Worm (Caenorhabditis elegans) whole organism, L1 larva: ENCODE results near the gene cisd-3.2.

Source experiments
- C04F5.9 ChIP-seq: sonication (generic microtip); optimal IDR thresholded peaks from 2 replicates; lab custom pipeline; 2016; ENCODE audit warnings: missing genetic modification characterization, missing compliant biosample characterization
- Y116A8C.19 ChIP-seq: sonication (generic microtip); optimal IDR thresholded peaks from 2 replicates; lab custom pipeline; 2016; ENCODE audit warnings: missing compliant biosample characterization, missing genetic modification characterization, borderline replicate concordance
- ceh-63 ChIP-seq: fragments of 200-800 bp; sonication (Bioruptor generic); optimal IDR thresholded peaks from 2 replicates; lab custom pipeline; 2018; ENCODE audit warnings: mild to moderate bottlenecking, missing genetic modification characterization, missing compliant biosample characterization
- ceh-8 ChIP-seq: fragments of 200-800 bp; sonication (Bioruptor generic); optimal IDR thresholded peaks from 2 replicates; lab custom pipeline; 2018; ENCODE audit warnings: mild to moderate bottlenecking, missing genetic modification characterization, moderate library complexity, missing compliant biosample characterization
- ceh-82 ChIP-seq, 3 experiments: fragments of 150-350 bp in 1 of 3; sonication (generic microtip) in 2 of 3; optimal IDR thresholded peaks; 2 replicates each; lab custom pipeline; 2014 to 2017; ENCODE audit warnings: missing biosample characterization in 3 of 3, missing genetic modification characterization in 3 of 3
- ces-1 ChIP-seq: fragments of 150-350 bp; optimal IDR thresholded peaks from 2 replicates; lab custom pipeline; 2014; ENCODE audit warnings: missing biosample characterization, missing genetic modification reagents, missing genetic modification characterization
- dpl-1 ChIP-seq, 3 experiments: fragments of 150-350 bp in 2 of 3; sonication (generic microtip) in 1 of 3; optimal IDR thresholded peaks; 2 replicates each; lab custom pipeline; 2014 to 2017; ENCODE audit warnings: missing biosample characterization in 3 of 3, missing genetic modification characterization in 3 of 3, missing genetic modification reagents in 3 of 3
- dsc-1 ChIP-seq: sonication (generic microtip); optimal IDR thresholded peaks from 2 replicates; lab custom pipeline; 2016; ENCODE audit warnings: mild to moderate bottlenecking, missing genetic modification characterization, missing compliant biosample characterization
- efl-1 ChIP-seq, 4 experiments: fragments of 150-350 bp; optimal IDR thresholded peaks in 3 of 4; peaks in 1 of 4; 1 replicate in 1 of 4; 2 replicates in 3 of 4; lab custom pipeline; 2014; ENCODE audit warnings: missing biosample characterization in 2 of 4, missing genetic modification characterization in 2 of 4, missing genetic modification reagents in 2 of 4
- efl-3 ChIP-seq: fragments of 200-800 bp; sonication (Bioruptor generic); optimal IDR thresholded peaks from 2 replicates; lab custom pipeline; 2018; ENCODE audit warnings: mild to moderate bottlenecking, missing genetic modification characterization, missing compliant biosample characterization
- egl-13 ChIP-seq: sonication (generic microtip); optimal IDR thresholded peaks from 2 replicates; lab custom pipeline; 2016; ENCODE audit warnings: missing genotype, missing genetic modification reagents, missing genetic modification characterization, missing compliant biosample characterization
- egl-27 ChIP-seq, 2 experiments: fragments of 150-350 bp in 1 of 2; sonication (generic microtip); optimal IDR thresholded peaks; 3 replicates each; lab custom pipeline; 2017 to 2018; ENCODE audit warnings: missing biosample characterization in 2 of 2, missing genetic modification characterization in 2 of 2, missing genetic modification reagents in 2 of 2
- elt-2 ChIP-seq: sonication (generic microtip); optimal IDR thresholded peaks from 2 replicates; lab custom pipeline; 2016; ENCODE audit warnings: missing genetic modification characterization, mild to moderate bottlenecking, inconsistent platforms, missing compliant biosample characterization, missing genetic modification reagents
- elt-3 ChIP-seq, 6 experiments: fragments of 150-350 bp in 1 of 6; sonication (generic microtip); optimal IDR thresholded peaks; 2 replicates each; lab custom pipeline; 2017 to 2018; ENCODE audit warnings: missing biosample characterization in 6 of 6, missing genetic modification characterization in 6 of 6, inconsistent platforms in 1 of 6
- fkh-8 ChIP-seq: sonication (generic microtip); optimal IDR thresholded peaks from 2 replicates; lab custom pipeline; 2016; ENCODE audit warnings: mild to moderate bottlenecking, missing genetic modification characterization, missing compliant biosample characterization
- fos-1 ChIP-seq: fragments of 150-350 bp; optimal IDR thresholded peaks from 2 replicates; lab custom pipeline; 2014; ENCODE audit warnings: missing biosample characterization, missing genetic modification characterization
- hlh-17 ChIP-seq: fragments of 200-800 bp; sonication (Bioruptor generic); optimal IDR thresholded peaks from 2 replicates; lab custom pipeline; 2018; ENCODE audit warnings: missing genetic modification characterization, mild to moderate bottlenecking, missing compliant biosample characterization, moderate library complexity, borderline replicate concordance
- hlh-4 ChIP-seq: sonication (generic microtip); optimal IDR thresholded peaks from 2 replicates; lab custom pipeline; 2016; ENCODE audit warnings: mild to moderate bottlenecking, missing genetic modification characterization, missing compliant biosample characterization
- hpl-2 ChIP-seq: fragments of 150-350 bp; optimal IDR thresholded peaks from 2 replicates; lab custom pipeline; 2014; ENCODE audit warnings: missing biosample characterization, missing genetic modification reagents, missing genetic modification characterization
- irx-1 ChIP-seq: sonication (generic microtip); optimal IDR thresholded peaks from 2 replicates; lab custom pipeline; 2016; ENCODE audit warnings: missing genetic modification characterization, missing compliant biosample characterization
- isw-1 ChIP-seq: fragments of 200-800 bp; sonication (Bioruptor generic); IDR thresholded peaks from 2 replicates; pipeline ENCODE4 v1.3.6; 2022; ENCODE audit warnings: missing genetic modification characterization, missing compliant biosample characterization
- jun-1 ChIP-seq: fragments of 150-350 bp; optimal IDR thresholded peaks from 2 replicates; lab custom pipeline; 2014; ENCODE audit warnings: missing biosample characterization, missing genetic modification reagents, missing genetic modification characterization
- lin-15B ChIP-seq: fragments of 150-350 bp; sonication (generic microtip); optimal IDR thresholded peaks from 3 replicates; lab custom pipeline; 2014; ENCODE audit warnings: missing biosample characterization, missing genetic modification characterization
- lin-35 ChIP-seq, 2 experiments: fragments of 150-350 bp; optimal IDR thresholded peaks; 2 replicates each; lab custom pipeline; 2014; ENCODE audit warnings: missing biosample characterization in 2 of 2, missing genetic modification characterization in 2 of 2, missing genetic modification reagents in 2 of 2
- lin-39 ChIP-seq: fragments of 150-350 bp; optimal IDR thresholded peaks from 2 replicates; lab custom pipeline; 2014; ENCODE audit warnings: missing biosample characterization, missing genetic modification reagents, missing genetic modification characterization
- lsy-2 ChIP-seq, 2 experiments: fragments of 150-350 bp; optimal IDR thresholded peaks; 2 replicates each; lab custom pipeline; 2014; ENCODE audit warnings: missing biosample characterization in 2 of 2, missing genetic modification characterization in 2 of 2
- mdl-1 ChIP-seq, 2 experiments: fragments of 150-350 bp; optimal IDR thresholded peaks; 2 replicates each; lab custom pipeline; 2014 to 2017; ENCODE audit warnings: missing biosample characterization in 2 of 2, missing genetic modification characterization in 2 of 2, inconsistent platforms in 1 of 2
- mep-1 ChIP-seq: fragments of 150-350 bp; optimal IDR thresholded peaks from 2 replicates; lab custom pipeline; 2014; ENCODE audit warnings: missing biosample characterization, missing genetic modification characterization
- nhr-12 ChIP-seq: sonication (generic microtip); optimal IDR thresholded peaks from 2 replicates; lab custom pipeline; 2017; ENCODE audit warnings: missing biosample characterization, missing genetic modification characterization
- nhr-237 ChIP-seq: fragments of 150-350 bp; optimal IDR thresholded peaks from 2 replicates; lab custom pipeline; 2014; ENCODE audit warnings: missing biosample characterization, missing genetic modification characterization
- nhr-71 ChIP-seq: sonication (generic microtip); optimal IDR thresholded peaks from 2 replicates; lab custom pipeline; 2016; ENCODE audit warnings: mild to moderate bottlenecking, missing genetic modification characterization, moderate library complexity, missing compliant biosample characterization
- nhr-76 ChIP-seq: sonication (generic microtip); optimal IDR thresholded peaks from 2 replicates; lab custom pipeline; 2017; ENCODE audit warnings: missing biosample characterization, missing genetic modification characterization
- nhr-77 ChIP-seq: fragments of 150-350 bp; optimal IDR thresholded peaks from 2 replicates; lab custom pipeline; 2014; ENCODE audit warnings: missing biosample characterization, missing genetic modification characterization
- nhr-84 ChIP-seq: sonication (generic microtip); optimal IDR thresholded peaks from 2 replicates; lab custom pipeline; 2017; ENCODE audit warnings: missing biosample characterization, missing genetic modification characterization
- nhr-90 ChIP-seq: sonication (generic microtip); optimal IDR thresholded peaks from 2 replicates; lab custom pipeline; 2016; ENCODE audit warnings: mild to moderate bottlenecking, missing genetic modification characterization, missing compliant biosample characterization; ENCODE audit not compliant: poor library complexity
- pag-3 ChIP-seq: sonication (generic microtip); optimal IDR thresholded peaks from 2 replicates; lab custom pipeline; 2017; ENCODE audit warnings: missing genetic modification characterization, mild to moderate bottlenecking, missing compliant biosample characterization, antibody characterized with exemption, borderline replicate concordance; ENCODE audit not compliant: insufficient read depth
- pqm-1 ChIP-seq: sonication (generic microtip); optimal IDR thresholded peaks from 3 replicates; lab custom pipeline; 2017; ENCODE audit warnings: missing biosample characterization, missing genetic modification characterization
- skn-1 ChIP-seq: fragments of 150-350 bp; optimal IDR thresholded peaks from 2 replicates; lab custom pipeline; 2014; ENCODE audit warnings: missing biosample characterization, missing genetic modification characterization
- sox-4 ChIP-seq: sonication (generic microtip); optimal IDR thresholded peaks from 2 replicates; lab custom pipeline; 2016; ENCODE audit warnings: missing genetic modification characterization, missing compliant biosample characterization
- sup-37 ChIP-seq: fragments of 200-800 bp; sonication (Bioruptor generic); optimal IDR thresholded peaks from 2 replicates; lab custom pipeline; 2018; ENCODE audit warnings: mild to moderate bottlenecking, missing genetic modification characterization, missing compliant biosample characterization
- swsn-7 ChIP-seq: sonication (generic microtip); optimal IDR thresholded peaks from 2 replicates; lab custom pipeline; 2016; ENCODE audit warnings: missing genetic modification characterization, missing compliant biosample characterization
- tbx-2 ChIP-seq: sonication (generic microtip); optimal IDR thresholded peaks from 2 replicates; lab custom pipeline; 2016; ENCODE audit warnings: missing genetic modification characterization, missing compliant biosample characterization
- unc-130 ChIP-seq: fragments of 150-350 bp; optimal IDR thresholded peaks from 2 replicates; lab custom pipeline; 2017; ENCODE audit warnings: missing biosample characterization, missing genetic modification characterization, inconsistent platforms
- unc-62 ChIP-seq: fragments of 150-350 bp; optimal IDR thresholded peaks from 2 replicates; lab custom pipeline; 2014; ENCODE audit warnings: missing biosample characterization, missing genetic modification reagents, missing genetic modification characterization
- unc-86 ChIP-seq: sonication (generic microtip); optimal IDR thresholded peaks from 2 replicates; lab custom pipeline; 2016; ENCODE audit warnings: missing genetic modification characterization, missing compliant biosample characterization
- unc-98 ChIP-seq: fragments of 200-800 bp; sonication (Bioruptor generic); IDR thresholded peaks from 2 replicates; pipeline ENCODE4 v1.3.6; 2022; ENCODE audit warnings: missing genetic modification characterization, missing compliant biosample characterization
- vab-15 ChIP-seq: sonication (generic microtip); optimal IDR thresholded peaks from 2 replicates; lab custom pipeline; 2017; ENCODE audit warnings: missing genotype, mild to moderate bottlenecking, missing genetic modification characterization, missing compliant biosample characterization
- zag-1 ChIP-seq: fragments of 150-350 bp; optimal IDR thresholded peaks from 2 replicates; lab custom pipeline; 2014; ENCODE audit warnings: missing biosample characterization, missing genetic modification characterization
- zip-4 ChIP-seq: fragments of 200-800 bp; sonication (Bioruptor generic); optimal IDR thresholded peaks from 2 replicates; lab custom pipeline; 2018; ENCODE audit warnings: mild to moderate bottlenecking, missing genetic modification characterization, moderate library complexity, missing compliant biosample characterization
- ztf-11 ChIP-seq, 2 experiments: sonication (generic microtip); optimal IDR thresholded peaks; 2 replicates each; lab custom pipeline; 2016 to 2017; ENCODE audit warnings: missing genetic modification characterization in 2 of 2, missing biosample characterization in 1 of 2, missing compliant biosample characterization in 1 of 2

Gene cisd-3.2

DNA sequence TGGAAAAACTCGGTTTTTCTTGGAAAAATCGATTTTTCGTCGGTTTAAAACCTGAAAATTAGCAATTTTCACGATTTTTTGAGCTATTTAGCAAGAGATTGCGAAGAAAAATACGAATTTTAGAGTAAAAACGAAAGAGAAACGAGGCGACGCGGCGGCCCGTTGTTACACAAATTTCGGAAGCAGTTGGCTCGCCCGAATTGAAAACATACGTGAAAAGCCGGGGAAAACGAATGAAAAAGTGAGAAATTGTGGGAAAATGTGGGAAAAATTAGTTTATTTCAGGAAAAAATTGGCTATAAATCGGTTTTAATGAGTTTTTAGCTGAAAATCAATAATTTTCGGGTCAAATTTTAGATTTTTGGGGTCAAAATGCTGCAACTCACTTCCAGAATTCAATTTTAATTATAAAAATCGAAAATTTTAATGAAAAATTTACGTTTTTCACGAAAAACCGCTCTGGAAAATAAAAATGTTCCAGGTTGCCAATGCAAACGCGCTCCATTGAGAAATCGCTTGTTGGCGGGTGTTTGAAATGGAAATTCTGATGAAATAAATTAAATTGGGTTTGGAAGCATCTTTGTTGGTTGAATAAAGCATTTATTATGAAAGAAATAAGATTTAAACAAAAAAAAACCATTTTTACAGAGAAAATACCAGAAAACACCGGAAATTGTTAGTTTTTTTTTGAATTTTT, 7.4 kb upstream of the cisd-3.2 start, which contains the start of gene snf-6 (continued):
- TF ChIP-seq pqm-1 (tag; lab: Kevin White, UChicago) (no peak), ces-1 (GFP tag; lab: Kevin White, UChicago) (no peak), efl-1 (optimal IDR thresholded peaks at IDR 0.05; lab: Kevin White, UChicago) (peak; percentile 89 to 95), efl-1 (GFP tag; optimal IDR thresholded peaks at IDR 0.05 in 1 of 2; lab: Kevin White, UChicago) (peak; percentile 92 to 99), pag-3 (tag; lab: Kevin White, UChicago) (no peak), sox-4 (tag; lab: Kevin White, UChicago) (no peak), zag-1 (tag; lab: Kevin White, UChicago) (no peak), lin-39 (no peak), zip-4 (GFP tag; lab: Kevin White, UChicago) (peak; percentile 34), efl-3 (GFP tag; lab: Kevin White, UChicago) (no peak), isw-1 (peak; percentile 16), unc-98 (GFP tag; lab: Robert Waterston, UW) (no peak), ztf-11 (tag; optimal IDR thresholded peaks at IDR 0.05; lab: Kevin White, UChicago) (peak in 1 of 2 experiments; percentile 5), ceh-8 (GFP tag; lab: Kevin White, UChicago) (no peak), swsn-7 (tag; lab: Kevin White, UChicago) (peak; percentile 28), vab-15 (no peak), lin-35 (GFP tag; optimal IDR thresholded peaks at IDR 0.05; lab: Kevin White, UChicago) (peak; percentile 91 to 97), irx-1 (tag; lab: Kevin White, UChicago) (peak; percentile 17), dpl-1 (GFP tag; optimal IDR thresholded peaks at IDR 0.05; lab: Kevin White, UChicago) (peak; percentile 84 to 93 (median 91)), ceh-63 (GFP tag; lab: Kevin White, UChicago) (no peak), nhr-237 (tag; lab: Kevin White, UChicago) (no peak), nhr-90 (tag; lab: Kevin White, UChicago) (peak; percentile 18), egl-13 (tag; lab: Kevin White, UChicago) (no peak), mep-1 (tag; lab: Kevin White, UChicago) (peak; percentile 49), nhr-76 (tag; lab: Kevin White, UChicago) (no peak), nhr-84 (no peak), unc-86 (tag; lab: Kevin White, UChicago) (peak; percentile 17), ceh-82 (tag; optimal IDR thresholded peaks at IDR 0.05; lab: Kevin White, UChicago) (peak in 2 of 3 experiments; percentile 14 to 70), C04F5.9 (tag; lab: Kevin White, UChicago) (no peak), hlh-4 (no peak), elt-3 (tag; optimal IDR thresholded peaks at IDR 0.05; lab: Kevin White, UChicago) (peak in 1 of 6 experiments; percentile 22), unc-130 (tag; lab: Kevin White, UChicago) (no peak), lsy-2 (tag; optimal IDR thresholded peaks at IDR 0.05; lab: Kevin White, UChicago) (peak; percentile 51 to 64), fos-1 (tag; lab: Kevin White, UChicago) (peak; percentile 18), nhr-71 (peak; percentile 59), elt-2 (no peak), mdl-1 (tag; optimal IDR thresholded peaks at IDR 0.05; lab: Kevin White, UChicago) (no peak), unc-62 (GFP tag; lab: Kevin White, UChicago) (no peak), Y116A8C.19 (no peak), fkh-8 (tag; lab: Kevin White, UChicago) (no peak), lin-15B (tag; lab: Kevin White, UChicago) (peak; percentile 67), egl-27 (tag; optimal IDR thresholded peaks at IDR 0.05; lab: Kevin White, UChicago) (no peak), dsc-1 (peak; percentile 59), sup-37 (GFP tag; lab: Kevin White, UChicago) (no peak), tbx-2 (peak; percentile 36), hpl-2 (GFP tag; lab: Kevin White, UChicago) (no peak), nhr-12 (tag; lab: Kevin White, UChicago) (no peak), hlh-17 (GFP tag; lab: Kevin White, UChicago) (no peak), skn-1 (peak; percentile 47), nhr-77 (tag; lab: Kevin White, UChicago) (no peak), jun-1 (tag; lab: Kevin White, UChicago) (no peak)
